Worm (Caenorhabditis elegans): ENCODE measurements around the gene Y62H9A.8.

- TF ChIP-seq hmg-4 (GFP tag; optimal IDR thresholded peaks at IDR 0.05) = no peak
- no peak for TF ChIP-seq aly-1 (tag; optimal IDR thresholded peaks at IDR 0.05)
- no peak for TF ChIP-seq sea-1 (GFP tag; conservative IDR thresholded peaks at IDR 0.05)
Measured at ce11 chrX:11938826-11939225, 46.6 kb upstream of the Y62H9A.8 start, which contains the start of gene F55G7.5.
